Fruit fly (Drosophila melanogaster): ENCODE results near the gene FucT6.

FucT6 gene

DNA sequence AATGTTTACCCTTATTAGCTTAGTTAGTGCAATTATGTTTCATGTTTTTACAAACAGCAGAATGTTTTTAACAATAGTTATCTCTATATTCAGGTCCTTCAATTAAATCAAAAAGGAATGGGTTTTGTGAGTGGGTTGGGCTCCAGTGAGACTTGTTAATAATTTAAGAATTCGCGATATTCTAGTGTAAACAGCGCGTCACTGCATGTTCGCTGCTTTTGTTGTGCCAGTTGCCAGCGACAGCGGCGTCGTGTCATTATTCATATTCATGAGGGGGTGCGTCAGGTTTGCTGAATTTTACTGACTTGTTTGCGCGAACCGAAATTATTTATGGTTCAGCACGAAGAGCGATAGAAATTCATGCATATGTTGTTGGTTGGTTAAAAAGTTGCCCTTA is 5.5 kb upstream of the FucT6 start, which contains the start of gene Amun (continued):
- no peak for TF ChIP-seq CG6854 (GFP tag; optimal IDR thresholded peaks at IDR 0.05)
- no peak for TF ChIP-seq sug (tag; optimal IDR thresholded peaks at IDR 0.05)
- TF ChIP-seq ci (GFP tag; IDR thresholded peaks at IDR 0.05): peak; percentile 15; the same call in 1 of the 3 replicates
- no peak for TF ChIP-seq dati (GFP tag; IDR thresholded peaks at IDR 0.05)
- peak in 1 of 3 experiments; percentile 13 for TF ChIP-seq lola (GFP tag; optimal IDR thresholded peaks at IDR 0.05)
- TF ChIP-seq CG15514 (GFP tag; optimal IDR thresholded peaks at IDR 0.05): peak; percentile 39
- no peak for TF ChIP-seq sim (GFP tag; IDR thresholded peaks at IDR 0.05)
- peak; percentile 43 for TF ChIP-seq shn (GFP tag; optimal IDR thresholded peaks at IDR 0.05)
- TF ChIP-seq Sox102F (GFP tag; optimal IDR thresholded peaks at IDR 0.05): peak; percentile 7
- no peak for TF ChIP-seq pfk (GFP tag; optimal IDR thresholded peaks at IDR 0.05)
- 0 out of 2 replicates have a peak, but pooled peaks have one; percentile 13 for TF ChIP-seq CG3847 (GFP tag; IDR thresholded peaks at IDR 0.05)
- TF ChIP-seq da (GFP tag; optimal IDR thresholded peaks at IDR 0.05): no peak
- TF ChIP-seq Mes4 (GFP tag; optimal IDR thresholded peaks at IDR 0.05): no peak
- no peak for TF ChIP-seq Gsc (GFP tag; IDR thresholded peaks at IDR 0.05)
- TF ChIP-seq zf30C (GFP tag; optimal IDR thresholded peaks at IDR 0.05): no peak
- TF ChIP-seq ap (GFP tag; IDR thresholded peaks at IDR 0.05): no peak
- peak; percentile 51 for TF ChIP-seq lilli (GFP tag; optimal IDR thresholded peaks at IDR 0.05)
- TF ChIP-seq gro (GFP tag; optimal IDR thresholded peaks at IDR 0.05): peak; percentile 2
- no peak for TF ChIP-seq tup (GFP tag; optimal IDR thresholded peaks at IDR 0.05)
- TF ChIP-seq CG13624 (GFP tag; optimal IDR thresholded peaks at IDR 0.05): peak; percentile 21
- TF ChIP-seq CG14667 (GFP tag; IDR thresholded peaks at IDR 0.05): no peak
- TF ChIP-seq tll (GFP tag; optimal IDR thresholded peaks at IDR 0.05): no peak
- no peak for TF ChIP-seq CG1647 (GFP tag; optimal IDR thresholded peaks at IDR 0.05)
- no peak for TF ChIP-seq nom (GFP tag; optimal IDR thresholded peaks at IDR 0.05)
- no peak for TF ChIP-seq BEAF-32 (GFP tag; optimal IDR thresholded peaks at IDR 0.05)
- TF ChIP-seq CG10147 (GFP tag; optimal IDR thresholded peaks at IDR 0.05): no peak
- no peak for TF ChIP-seq pb (GFP tag; optimal IDR thresholded peaks at IDR 0.05)
- TF ChIP-seq Jarid2 (GFP tag; optimal IDR thresholded peaks at IDR 0.05): no peak
- no peak for TF ChIP-seq CG9797 (GFP tag; optimal IDR thresholded peaks at IDR 0.05)
- no peak for TF ChIP-seq CG17568 (GFP tag; optimal IDR thresholded peaks at IDR 0.05)
- peak; percentile 79; the same call in 2 of the 3 replicates for TF ChIP-seq CG11456 (GFP tag; IDR thresholded peaks at IDR 0.05)
- TF ChIP-seq CG17186 (GFP tag; optimal IDR thresholded peaks at IDR 0.05): no peak
- TF ChIP-seq NK7.1 (GFP tag; optimal IDR thresholded peaks at IDR 0.05): no peak
- peak; percentile 2 for TF ChIP-seq Atf3 (GFP tag; optimal IDR thresholded peaks at IDR 0.05)
- TF ChIP-seq CG1832 (GFP tag; optimal IDR thresholded peaks at IDR 0.05): no peak
- no peak for TF ChIP-seq Blimp-1 (GFP tag; optimal IDR thresholded peaks at IDR 0.05)
- TF ChIP-seq Abd-B (GFP tag; optimal IDR thresholded peaks at IDR 0.05): no peak
- TF ChIP-seq CG1024 (GFP tag; IDR thresholded peaks at IDR 0.05): no peak
- no peak for TF ChIP-seq CG1792 (GFP tag; optimal IDR thresholded peaks at IDR 0.05)
- TF ChIP-seq CG6765 (GFP tag; optimal IDR thresholded peaks at IDR 0.05): no peak
- no peak for TF ChIP-seq CG10274 (GFP tag; optimal IDR thresholded peaks at IDR 0.05)
- TF ChIP-seq bigmax (GFP tag; optimal IDR thresholded peaks at IDR 0.05): no peak
- TF ChIP-seq HLH4C (GFP tag; IDR thresholded peaks at IDR 0.05; ENCODE audit: partially characterized antibody): no peak
- no peak for TF ChIP-seq CG2116 (GFP tag; optimal IDR thresholded peaks at IDR 0.05)
- TF ChIP-seq CG7963 (GFP tag; IDR thresholded peaks at IDR 0.05; ENCODE audit: partially characterized antibody): no peak
- TF ChIP-seq CG1529 (GFP tag; optimal IDR thresholded peaks at IDR 0.05): no peak
- TF ChIP-seq CoRest (tag; optimal IDR thresholded peaks at IDR 0.05): no peak
- no peak for TF ChIP-seq peb (GFP tag; IDR thresholded peaks at IDR 0.05)
- no peak for TF ChIP-seq jigr1 (GFP tag; IDR thresholded peaks at IDR 0.05)
- no peak for TF ChIP-seq phol (tag; optimal IDR thresholded peaks at IDR 0.05)

All from whole organism, embryonic.